Fruit fly (Drosophila melanogaster) whole organism, pupa: ENCODE measurements around the gene MBD-like.

Experiments used
- CG10348 ChIP-seq: fragments of 200-800 bp; sonication (Bioruptor generic); IDR thresholded peaks from 2 replicates; pipeline ENCODE4 v1.3.6; 2022; ENCODE audit warnings: missing biosample characterization, missing genetic modification characterization
- CG12605 ChIP-seq: fragments of 200-800 bp; sonication (Bioruptor generic); IDR thresholded peaks from 2 replicates; pipeline ENCODE4 v1.3.6; 2022; ENCODE audit warnings: missing biosample characterization, missing genetic modification characterization
- CG15710 ChIP-seq: fragments of 200-800 bp; sonication (Bioruptor generic); optimal IDR thresholded peaks from 2 replicates; lab custom pipeline; 2018; ENCODE audit warnings: missing biosample characterization, mild to moderate bottlenecking, missing genetic modification characterization, moderate library complexity
- CG32121 ChIP-seq: fragments of 200-800 bp; sonication (Bioruptor generic); IDR thresholded peaks from 2 replicates; pipeline ENCODE4 v1.3.6; 2022; ENCODE audit warnings: missing biosample characterization, missing genetic modification characterization
- CG34367 ChIP-seq: fragments of 200-800 bp; sonication (Bioruptor generic); optimal IDR thresholded peaks from 2 replicates; lab custom pipeline; 2018; ENCODE audit warnings: missing biosample characterization, mild to moderate bottlenecking, missing genetic modification characterization
- CG8301 ChIP-seq: fragments of 200-800 bp; sonication (Bioruptor generic); optimal IDR thresholded peaks from 2 replicates; lab custom pipeline; 2018; ENCODE audit warnings: missing biosample characterization, mild to moderate bottlenecking, missing genetic modification characterization
- EcR ChIP-seq: fragments of 200-800 bp; sonication (Bioruptor generic); optimal IDR thresholded peaks from 3 replicates; lab custom pipeline; 2019; ENCODE audit warnings: missing biosample characterization, missing genetic modification characterization, mild to moderate bottlenecking, moderate library complexity, missing genetic modification reagents
- Pif1A ChIP-seq: fragments of 200-800 bp; sonication (Bioruptor generic); optimal IDR thresholded peaks from 3 replicates; lab custom pipeline; 2016; ENCODE audit warnings: missing biosample characterization, missing genetic modification characterization

DNA sequence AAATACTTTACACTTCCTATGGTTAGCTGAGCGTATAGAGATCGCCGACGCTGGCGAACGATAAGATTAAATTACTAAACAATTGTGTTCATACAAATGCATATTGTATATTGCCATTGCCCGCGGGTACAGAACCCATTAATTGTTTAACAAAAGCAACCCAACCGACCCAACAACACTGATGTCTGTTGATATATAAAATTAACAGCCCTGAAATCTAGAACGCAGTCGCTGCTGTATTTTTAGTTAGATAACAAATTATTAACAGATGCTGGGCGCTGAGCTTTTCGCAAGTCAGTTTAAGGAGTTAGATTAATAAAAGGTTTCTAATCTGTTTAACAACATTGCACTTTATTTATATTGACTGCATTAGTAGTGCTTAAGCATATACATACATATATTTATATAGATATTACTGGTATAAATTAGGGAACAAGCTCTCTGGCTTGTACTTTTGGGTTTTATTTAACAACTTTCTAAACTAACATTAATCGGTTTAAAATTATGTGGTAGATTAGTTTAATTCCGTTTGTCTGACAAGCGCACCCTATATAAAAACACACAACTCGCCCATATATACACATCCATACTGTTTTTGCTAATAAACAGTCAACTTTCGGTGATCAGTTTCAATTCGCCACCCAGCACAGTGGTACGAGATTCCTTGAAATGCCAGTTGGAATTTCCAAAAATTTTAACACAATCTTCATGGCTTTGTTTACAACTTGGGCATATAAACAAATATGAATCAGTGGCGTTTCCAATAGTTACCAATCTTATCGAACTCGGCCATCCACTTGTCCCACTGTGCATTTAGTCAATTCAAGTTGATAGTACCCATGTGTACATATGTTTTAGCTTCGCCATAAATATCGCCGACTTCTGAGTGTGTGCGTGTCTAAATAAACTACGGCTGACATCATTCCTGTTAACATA lies 31.4 kb upstream of the MBD-like start:
- TF ChIP-seq CG15710 (tag; lab: Kevin White, UChicago) (no peak), CG34367 (tag; lab: Kevin White, UChicago) (no peak), CG12605 (peak; percentile 88), CG8301 (peak; percentile 84), Pif1A (GFP tag; lab: Kevin White, UChicago) (peak; percentile 91), EcR (GFP tag; lab: Kevin White, UChicago) (no peak), CG32121 (GFP tag; lab: Robert Waterston, UW) (peak; percentile 94), CG10348 (GFP tag; lab: Robert Waterston, UW) (peak; percentile 71)
